Worm (Caenorhabditis elegans) whole organism, L2 larva: Measurements from ENCODE around the gene pqn-75.

Experiments
- C34F6.9 ChIP-seq: fragments of 150-350 bp; optimal IDR thresholded peaks from 2 replicates; lab custom pipeline; 2014; ENCODE audit warnings: missing biosample characterization, missing genetic modification characterization
- F13H6.1 ChIP-seq: sonication (generic microtip); optimal IDR thresholded peaks from 2 replicates; lab custom pipeline; 2016; ENCODE audit warnings: missing genetic modification characterization, missing compliant biosample characterization
- R02D3.7 ChIP-seq: fragments of 150-350 bp; optimal IDR thresholded peaks from 2 replicates; lab custom pipeline; 2014; ENCODE audit warnings: missing biosample characterization, missing genetic modification characterization
- Y55F3AM.14 ChIP-seq: fragments of 200-800 bp; sonication (Bioruptor generic); optimal IDR thresholded peaks from 2 replicates; lab custom pipeline; 2018; ENCODE audit warnings: mild to moderate bottlenecking, missing genetic modification characterization, missing compliant biosample characterization
- ZK546.5 ChIP-seq: sonication (generic microtip); optimal IDR thresholded peaks from 2 replicates; lab custom pipeline; 2017; ENCODE audit warnings: missing biosample characterization, missing genetic modification characterization
- alr-1 ChIP-seq: fragments of 150-350 bp; optimal IDR thresholded peaks from 2 replicates; lab custom pipeline; 2014; ENCODE audit warnings: missing biosample characterization, missing genetic modification characterization
- aly-2 ChIP-seq: fragments of 150-350 bp; optimal IDR thresholded peaks from 2 replicates; lab custom pipeline; 2014; ENCODE audit warnings: missing biosample characterization, missing genetic modification characterization
- ama-1 ChIP-seq: fragments of 150-350 bp; optimal IDR thresholded peaks from 2 replicates; lab custom pipeline; 2018; ENCODE audit warnings: inconsistent platforms
- blmp-1 ChIP-seq: sonication (generic microtip); optimal IDR thresholded peaks from 2 replicates; lab custom pipeline; 2017; ENCODE audit warnings: missing genetic modification characterization, mild to moderate bottlenecking, missing compliant biosample characterization, antibody characterized with exemption, moderate library complexity; ENCODE audit not compliant: insufficient read depth
- ceh-16 ChIP-seq: fragments of 150-350 bp; optimal IDR thresholded peaks from 2 replicates; lab custom pipeline; 2014; ENCODE audit warnings: missing biosample characterization, missing genetic modification characterization
- ceh-82 ChIP-seq: fragments of 150-350 bp; optimal IDR thresholded peaks from 2 replicates; lab custom pipeline; 2014; ENCODE audit warnings: missing biosample characterization, missing genetic modification characterization
- crh-2 ChIP-seq: sonication (generic microtip); optimal IDR thresholded peaks from 2 replicates; lab custom pipeline; 2017; ENCODE audit warnings: missing biosample characterization, missing genetic modification characterization
- dmd-4 ChIP-seq: sonication (generic microtip); optimal IDR thresholded peaks from 2 replicates; lab custom pipeline; 2017; ENCODE audit warnings: missing biosample characterization, missing genetic modification characterization
- egl-27 ChIP-seq: sonication (generic microtip); optimal IDR thresholded peaks from 3 replicates; lab custom pipeline; 2017; ENCODE audit warnings: missing biosample characterization, missing genetic modification reagents, missing genetic modification characterization
- elt-1 ChIP-seq: fragments of 150-350 bp; optimal IDR thresholded peaks from 2 replicates; lab custom pipeline; 2014; ENCODE audit warnings: missing biosample characterization, missing genetic modification characterization
- elt-3 ChIP-seq: sonication (generic microtip); optimal IDR thresholded peaks from 2 replicates; lab custom pipeline; 2017; ENCODE audit warnings: missing biosample characterization, missing genetic modification characterization
- fos-1 ChIP-seq: fragments of 150-350 bp; optimal IDR thresholded peaks from 2 replicates; lab custom pipeline; 2014; ENCODE audit warnings: missing biosample characterization, missing genetic modification characterization
- gmeb-1 ChIP-seq: fragments of 150-350 bp; optimal IDR thresholded peaks from 2 replicates; lab custom pipeline; 2014; ENCODE audit warnings: missing biosample characterization, missing genetic modification characterization
- lin-11 ChIP-seq: fragments of 150-350 bp; sonication (generic microtip); optimal IDR thresholded peaks from 2 replicates; lab custom pipeline; 2014; ENCODE audit warnings: missing biosample characterization, missing genetic modification characterization, inconsistent platforms, mixed read lengths
- lin-13 ChIP-seq: fragments of 150-350 bp; optimal IDR thresholded peaks from 2 replicates; lab custom pipeline; 2014; ENCODE audit warnings: missing biosample characterization, missing genetic modification reagents, missing genetic modification characterization
- lin-39 ChIP-seq: fragments of 150-350 bp; optimal IDR thresholded peaks from 2 replicates; lab custom pipeline; 2014; ENCODE audit warnings: missing biosample characterization, missing genetic modification reagents, missing genetic modification characterization
- lsy-2 ChIP-seq, 2 experiments: fragments of 150-350 bp in 1 of 2; sonication (generic microtip) in 1 of 2; optimal IDR thresholded peaks; 2 replicates each; lab custom pipeline; 2014 to 2017; ENCODE audit warnings: missing biosample characterization in 2 of 2, missing genetic modification characterization in 2 of 2
- mab-5 ChIP-seq: fragments of 150-350 bp; optimal IDR thresholded peaks from 2 replicates; lab custom pipeline; 2014; ENCODE audit warnings: missing biosample characterization, missing genetic modification characterization
- mbf-1 ChIP-seq: sonication (generic microtip); optimal IDR thresholded peaks from 2 replicates; lab custom pipeline; 2017; ENCODE audit warnings: missing biosample characterization, missing genetic modification characterization
- mdl-1 ChIP-seq, 2 experiments: fragments of 150-350 bp in 1 of 2; sonication (generic microtip) in 1 of 2; optimal IDR thresholded peaks; 2 replicates each; lab custom pipeline; 2017; ENCODE audit warnings: missing biosample characterization in 2 of 2, missing genetic modification characterization in 2 of 2
- nhr-10 ChIP-seq: sonication (generic microtip); optimal IDR thresholded peaks from 2 replicates; lab custom pipeline; 2017; ENCODE audit warnings: missing biosample characterization, missing genetic modification characterization
- nhr-11 ChIP-seq: fragments of 150-350 bp; optimal IDR thresholded peaks from 2 replicates; lab custom pipeline; 2014; ENCODE audit warnings: missing biosample characterization, missing genetic modification characterization
- nhr-12 ChIP-seq: fragments of 150-350 bp; optimal IDR thresholded peaks from 2 replicates; lab custom pipeline; 2014; ENCODE audit warnings: missing biosample characterization, missing genetic modification characterization
- nhr-129 ChIP-seq: fragments of 150-350 bp; optimal IDR thresholded peaks from 2 replicates; lab custom pipeline; 2014; ENCODE audit warnings: missing biosample characterization, missing genetic modification characterization
- nhr-21 ChIP-seq: fragments of 150-350 bp; optimal IDR thresholded peaks from 2 replicates; lab custom pipeline; 2014; ENCODE audit warnings: missing biosample characterization, missing genetic modification characterization
- nhr-23 ChIP-seq: fragments of 150-350 bp; optimal IDR thresholded peaks from 2 replicates; lab custom pipeline; 2014; ENCODE audit warnings: missing biosample characterization, missing genetic modification reagents, missing genetic modification characterization
- nhr-237 ChIP-seq: fragments of 150-350 bp; optimal IDR thresholded peaks from 2 replicates; lab custom pipeline; 2014; ENCODE audit warnings: missing biosample characterization, missing genetic modification characterization
- nhr-25 ChIP-seq: fragments of 150-350 bp; sonication (generic microtip); optimal IDR thresholded peaks from 3 replicates; lab custom pipeline; 2014; ENCODE audit warnings: missing biosample characterization, missing genetic modification characterization
- nhr-6 ChIP-seq: fragments of 150-350 bp; optimal IDR thresholded peaks from 2 replicates; lab custom pipeline; 2014; ENCODE audit warnings: missing biosample characterization, missing genetic modification characterization
- nhr-77 ChIP-seq: fragments of 150-350 bp; optimal IDR thresholded peaks from 2 replicates; lab custom pipeline; 2014; ENCODE audit warnings: missing biosample characterization, missing genetic modification characterization
- peb-1 ChIP-seq: fragments of 150-350 bp; optimal IDR thresholded peaks from 2 replicates; lab custom pipeline; 2014; ENCODE audit warnings: missing biosample characterization, missing genetic modification characterization
- sem-4 ChIP-seq: fragments of 150-350 bp; optimal IDR thresholded peaks from 2 replicates; lab custom pipeline; 2014; ENCODE audit warnings: missing biosample characterization, missing genetic modification reagents, missing genetic modification characterization
- skn-1 ChIP-seq: sonication (generic microtip); optimal IDR thresholded peaks from 2 replicates; lab custom pipeline; 2017; ENCODE audit warnings: missing biosample characterization, missing genetic modification characterization
- sma-3 ChIP-seq: sonication (generic microtip); optimal IDR thresholded peaks from 2 replicates; lab custom pipeline; 2016; ENCODE audit warnings: missing genetic modification reagents, missing genetic modification characterization, missing compliant biosample characterization
- sma-9 ChIP-seq, 2 experiments: fragments of 150-350 bp in 1 of 2; sonication (generic microtip) in 1 of 2; optimal IDR thresholded peaks; 2 replicates each; lab custom pipeline; 2014 to 2016; ENCODE audit warnings: missing genetic modification characterization in 2 of 2, mild to moderate bottlenecking in 1 of 2, missing biosample characterization in 1 of 2, missing compliant biosample characterization in 1 of 2, missing genetic modification reagents in 1 of 2, moderate library complexity in 1 of 2
- snpc-4 ChIP-seq: fragments of 150-350 bp; optimal IDR thresholded peaks from 2 replicates; lab custom pipeline; 2014; ENCODE audit warnings: missing biosample characterization, missing genetic modification characterization
- unc-39 ChIP-seq: fragments of 150-350 bp; optimal IDR thresholded peaks from 2 replicates; lab custom pipeline; 2014; ENCODE audit warnings: missing biosample characterization, missing genetic modification characterization
- unc-55 ChIP-seq: fragments of 150-350 bp; sonication (generic microtip); optimal IDR thresholded peaks from 3 replicates; lab custom pipeline; 2014; ENCODE audit warnings: missing biosample characterization, missing genetic modification reagents, missing genetic modification characterization
- unc-62 ChIP-seq: fragments of 150-350 bp; optimal IDR thresholded peaks from 2 replicates; lab custom pipeline; 2014; ENCODE audit warnings: missing biosample characterization, missing genetic modification reagents, missing genetic modification characterization
- zag-1 ChIP-seq: fragments of 150-350 bp; optimal IDR thresholded peaks from 2 replicates; lab custom pipeline; 2014; ENCODE audit warnings: missing biosample characterization, missing genetic modification characterization
- ztf-1 ChIP-seq: fragments of 200-800 bp; sonication (Bioruptor generic); conservative IDR thresholded peaks from 2 replicates; pipeline ENCODE4 v1.3.6; 2022; ENCODE audit warnings: missing genetic modification characterization, missing compliant biosample characterization
- ztf-11 ChIP-seq: sonication (generic microtip); optimal IDR thresholded peaks from 2 replicates; lab custom pipeline; 2017; ENCODE audit warnings: missing biosample characterization, missing genetic modification characterization
- ztf-4 ChIP-seq: fragments of 150-350 bp; optimal IDR thresholded peaks from 2 replicates; lab custom pipeline; 2014; ENCODE audit warnings: missing biosample characterization, missing genetic modification characterization

pqn-75 gene

ce11 chrIV:4033490-4033889, 38.6 kb upstream of the pqn-75 start (continued):
- TF ChIP-seq elt-3 (tag; lab: Kevin White, UChicago) = no peak
- TF ChIP-seq ztf-11 (tag; lab: Kevin White, UChicago) = no peak
- no peak for TF ChIP-seq nhr-12 (tag; lab: Kevin White, UChicago)
- TF ChIP-seq unc-62 = no peak
- no peak for TF ChIP-seq sem-4 (tag; lab: Kevin White, UChicago)
- TF ChIP-seq crh-2 (tag; lab: Kevin White, UChicago) = peak; percentile 6
- no peak for TF ChIP-seq egl-27 (tag; lab: Kevin White, UChicago)
- no peak for TF ChIP-seq peb-1 (tag; lab: Kevin White, UChicago)
- no peak for TF ChIP-seq ceh-16 (tag; lab: Kevin White, UChicago)
- no peak for TF ChIP-seq ztf-4
- no peak for TF ChIP-seq R02D3.7 (tag; lab: Kevin White, UChicago)
- TF ChIP-seq Y55F3AM.14 (GFP tag; lab: Kevin White, UChicago) = no peak
- no peak for TF ChIP-seq nhr-21 (tag; lab: Kevin White, UChicago)
- TF ChIP-seq ZK546.5 (tag; lab: Kevin White, UChicago) = no peak
- TF ChIP-seq nhr-129 (tag; lab: Kevin White, UChicago) = peak; percentile 36
- TF ChIP-seq sma-9 (GFP tag; optimal IDR thresholded peaks at IDR 0.05; lab: Kevin White, UChicago) = peak; percentile 18
- no peak for TF ChIP-seq sma-9 (tag; optimal IDR thresholded peaks at IDR 0.05; lab: Kevin White, UChicago)
- TF ChIP-seq mbf-1 (tag; lab: Kevin White, UChicago) = no peak
- no peak for TF ChIP-seq ztf-1 (GFP tag; lab: Robert Waterston, UW)
- TF ChIP-seq, all 48 proteins: peak for 7

DNA sequence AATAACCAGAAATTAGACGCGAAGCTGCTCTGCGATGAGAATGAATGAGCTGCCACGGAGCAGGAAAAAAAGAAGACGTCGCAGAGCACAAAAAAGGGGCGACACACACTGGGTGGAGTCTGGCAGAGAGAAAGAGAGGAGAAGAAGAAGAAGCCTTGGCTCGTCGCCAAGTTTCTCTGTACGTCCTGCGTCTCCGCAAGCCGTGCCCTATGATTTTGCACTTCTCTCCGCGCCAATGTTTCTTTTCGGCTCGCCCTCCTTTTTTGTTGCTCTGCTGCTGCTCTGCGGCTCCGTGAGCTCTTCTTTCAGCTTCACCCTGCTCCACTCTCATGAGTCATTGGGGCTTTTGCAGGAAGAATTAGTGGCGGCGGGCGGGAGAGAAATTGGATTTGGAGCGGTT, 37.2 kb upstream of the pqn-75 start, which contains the start of gene hlh-30:
TSS of gene hlh-30 (minus strand) at position 69 of the 400 bp plus-strand sequence.
- TF ChIP-seq mab-5 (tag; lab: Kevin White, UChicago) (no peak), lin-39 (tag; lab: Kevin White, UChicago) (no peak), ztf-1 (GFP tag; lab: Robert Waterston, UW) (no peak), C34F6.9 (tag; lab: Kevin White, UChicago) (peak; percentile 73), fos-1 (tag; lab: Kevin White, UChicago) (peak; percentile 56), skn-1 (tag; lab: Kevin White, UChicago) (no peak), lin-13 (GFP tag; lab: Kevin White, UChicago) (peak; percentile 20), dmd-4 (tag; lab: Kevin White, UChicago) (no peak), ztf-11 (tag; lab: Kevin White, UChicago) (no peak), egl-27 (tag; lab: Kevin White, UChicago) (no peak), nhr-6 (no peak), gmeb-1 (tag; lab: Kevin White, UChicago) (no peak), nhr-129 (tag; lab: Kevin White, UChicago) (peak; percentile 48), ama-1 (lab: Kevin White, UChicago) (no peak), F13H6.1 (tag; lab: Kevin White, UChicago) (peak; percentile 72), unc-39 (tag; lab: Kevin White, UChicago) (no peak), sma-9 (GFP tag; optimal IDR thresholded peaks at IDR 0.05; lab: Kevin White, UChicago) (peak; percentile 76), sma-9 (tag; optimal IDR thresholded peaks at IDR 0.05; lab: Kevin White, UChicago) (no peak), lsy-2 (tag; optimal IDR thresholded peaks at IDR 0.05; lab: Kevin White, UChicago) (peak; percentile 28 to 69), Y55F3AM.14 (GFP tag; lab: Kevin White, UChicago) (peak; percentile 20), mbf-1 (tag; lab: Kevin White, UChicago) (no peak), nhr-10 (no peak), nhr-12 (tag; lab: Kevin White, UChicago) (no peak), sma-3 (GFP tag; lab: Kevin White, UChicago) (no peak), unc-55 (peak; percentile 76), elt-3 (tag; lab: Kevin White, UChicago) (no peak), sem-4 (tag; lab: Kevin White, UChicago) (no peak), unc-62 (no peak), nhr-25 (tag; lab: Kevin White, UChicago) (no peak), ceh-82 (tag; lab: Kevin White, UChicago) (no peak), zag-1 (peak; percentile 62), blmp-1 (no peak), nhr-11 (tag; lab: Kevin White, UChicago) (no peak), nhr-77 (no peak), ztf-4 (peak; percentile 7), ZK546.5 (tag; lab: Kevin White, UChicago) (no peak), elt-1 (tag; lab: Kevin White, UChicago) (no peak), ceh-16 (tag; lab: Kevin White, UChicago) (no peak), snpc-4 (tag; lab: Kevin White, UChicago) (no peak), nhr-23 (tag; lab: Kevin White, UChicago) (no peak), peb-1 (tag; lab: Kevin White, UChicago) (no peak), crh-2 (tag; lab: Kevin White, UChicago) (peak; percentile 38), aly-2 (tag; lab: Kevin White, UChicago) (no peak), nhr-21 (tag; lab: Kevin White, UChicago) (no peak), alr-1 (tag; lab: Kevin White, UChicago) (no peak), nhr-237 (no peak), lin-11 (tag; lab: Kevin White, UChicago) (peak; percentile 63), R02D3.7 (tag; lab: Kevin White, UChicago) (no peak), mdl-1 (tag; optimal IDR thresholded peaks at IDR 0.05; lab: Kevin White, UChicago) (peak; percentile 5 to 33)
